Fruit fly (Drosophila melanogaster): Measurements from ENCODE around the gene Ubx.

Gene Ubx

DNA sequence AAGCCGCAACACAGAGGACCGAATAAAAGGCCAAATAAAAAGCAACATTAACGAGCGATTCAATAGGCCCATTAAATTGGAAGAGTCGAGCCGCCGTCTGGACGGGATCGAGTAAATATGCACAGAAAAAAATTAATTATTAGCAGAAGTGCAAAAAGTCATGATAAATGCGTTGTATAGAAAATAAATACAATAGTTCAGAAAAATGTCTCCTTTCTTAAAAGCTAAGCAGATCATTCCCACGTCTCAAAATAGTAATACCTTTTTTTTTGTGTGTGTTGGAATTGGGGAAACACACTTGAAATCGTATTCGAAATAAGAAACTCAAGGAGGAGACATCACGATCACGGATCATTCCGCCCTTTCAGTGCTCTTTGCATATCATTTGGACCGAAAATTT lies 35.2 kb upstream of the Ubx start (continued):
- peak; percentile 63 for TF ChIP-seq oc (tag; optimal IDR thresholded peaks at IDR 0.05)

dm6 chr3R:16765770-16766169 lies 31.5 kb upstream of the Ubx start:
- TF ChIP-seq abd-A (tag; optimal IDR thresholded peaks at IDR 0.05) = peak; percentile 80
- TF ChIP-seq dmrt11E (tag; optimal IDR thresholded peaks at IDR 0.05) = no peak
- peak; percentile 54; the same call in 1 of the 2 replicates for TF ChIP-seq crol (GFP tag; IDR thresholded peaks at IDR 0.05)
- peak; percentile 3 for TF ChIP-seq twi (tag; optimal IDR thresholded peaks at IDR 0.05)
- TF ChIP-seq hth (optimal IDR thresholded peaks at IDR 0.05) = peak; percentile 51
- no peak for TF ChIP-seq Atf-2 (GFP tag; optimal IDR thresholded peaks at IDR 0.05)
- peak; percentile 48 for TF ChIP-seq zen (tag; optimal IDR thresholded peaks at IDR 0.05)
- TF ChIP-seq kni (GFP tag; optimal IDR thresholded peaks at IDR 0.05) = peak; percentile 1

dm6 chr3R:16765102-16765501 lies 30.9 kb upstream of the Ubx start:
- TF ChIP-seq Ssrp (tag; optimal IDR thresholded peaks at IDR 0.05) (no peak), abd-A (tag; optimal IDR thresholded peaks at IDR 0.05) (peak; percentile 91)

DNA sequence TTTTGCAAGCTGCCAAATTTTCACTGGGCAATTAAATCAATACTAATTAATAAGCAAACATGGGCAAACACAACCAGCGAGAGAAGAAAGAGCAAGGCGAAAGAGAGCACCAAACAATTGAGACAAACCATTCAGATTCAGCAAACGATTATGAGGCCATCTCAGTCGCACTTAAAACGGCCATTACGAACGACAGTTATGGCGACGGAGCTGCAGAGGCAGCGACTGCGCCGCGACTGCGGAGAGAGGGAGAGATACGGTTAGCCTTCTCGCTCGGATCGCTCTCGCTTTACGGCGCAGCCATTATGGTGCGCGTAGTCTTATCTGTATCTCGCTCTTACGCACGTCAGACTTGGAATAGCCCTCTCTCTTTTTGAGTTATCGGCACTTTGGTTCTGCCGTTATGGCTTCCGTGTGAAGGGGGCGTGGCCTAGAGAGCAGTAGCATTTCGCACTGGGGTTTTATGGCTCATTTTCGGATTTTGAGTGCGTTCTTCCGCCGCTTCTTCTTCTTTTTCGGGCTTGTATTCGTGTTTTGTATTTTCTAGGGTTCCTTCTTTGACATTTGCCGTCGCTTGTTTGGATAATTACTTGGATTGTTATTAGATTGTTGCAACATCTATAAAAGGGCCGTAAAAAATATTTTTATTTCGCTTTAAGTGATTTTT lies 29.8 kb upstream of the Ubx start:
- TF ChIP-seq pros (GFP tag; optimal IDR thresholded peaks at IDR 0.05) (peak; percentile 78), kah (GFP tag; optimal IDR thresholded peaks at IDR 0.05) (no peak), otp (GFP tag; IDR thresholded peaks at IDR 0.05) (no peak), gcm (GFP tag; optimal IDR thresholded peaks at IDR 0.05) (peak; percentile 68), Asciz (GFP tag; optimal IDR thresholded peaks at IDR 0.05) (peak; percentile 1), CG15073 (GFP tag; optimal IDR thresholded peaks at IDR 0.05) (no peak), insv (GFP tag; optimal IDR thresholded peaks at IDR 0.05) (peak in 1 of 2 experiments; percentile 14), hkb (optimal IDR thresholded peaks at IDR 0.05) (no peak), hkb (GFP tag; IDR thresholded peaks at IDR 0.05) (0 out of 2 replicates have a peak, but pooled peaks have one; percentile 48), lov (optimal IDR thresholded peaks at IDR 0.05) (no peak), lov (GFP tag; IDR thresholded peaks at IDR 0.05) (no peak), ato (GFP tag; IDR thresholded peaks at IDR 0.05; ENCODE audit: partially characterized antibody) (peak; percentile 64), hb (GFP tag; IDR thresholded peaks at IDR 0.05; ENCODE audit: partially characterized antibody) (peak; percentile 12; the same call in 1 of the 3 replicates), CG18262 (tag; optimal IDR thresholded peaks at IDR 0.05) (peak; percentile 40), klu (GFP tag; IDR thresholded peaks at IDR 0.05) (no peak), jigr1 (GFP tag; IDR thresholded peaks at IDR 0.05) (no peak), CTCF (GFP tag; optimal IDR thresholded peaks at IDR 0.05) (peak; percentile 0), mam (GFP tag; optimal IDR thresholded peaks at IDR 0.05) (no peak), Six4 (GFP tag; optimal IDR thresholded peaks at IDR 0.05) (no peak), jumu (GFP tag; optimal IDR thresholded peaks at IDR 0.05) (no peak), cg (GFP tag; optimal IDR thresholded peaks at IDR 0.05) (peak; percentile 77), Adf1 (GFP tag; IDR thresholded peaks at IDR 0.05) (peak; percentile 100), CG16813 (GFP tag; IDR thresholded peaks at IDR 0.05; ENCODE audit: partially characterized antibody) (0 out of 3 replicates have a peak, but pooled peaks have one; percentile 23), ind (GFP tag; optimal IDR thresholded peaks at IDR 0.05) (no peak), zfh1 (GFP tag; IDR thresholded peaks at IDR 0.05) (no peak), HLH3B (GFP tag; IDR thresholded peaks at IDR 0.05) (no peak), CG14014 (GFP tag; IDR thresholded peaks at IDR 0.05) (0 out of 2 replicates have a peak, but pooled peaks have one; percentile 28), Lim3 (GFP tag; IDR thresholded peaks at IDR 0.05) (no peak), tap (tag; optimal IDR thresholded peaks at IDR 0.05) (no peak), nmo (GFP tag; optimal IDR thresholded peaks at IDR 0.05) (peak; percentile 79), CG8924 (tag; optimal IDR thresholded peaks at IDR 0.05) (peak; percentile 29), CG32767 (GFP tag; IDR thresholded peaks at IDR 0.05) (peak; percentile 83), Eip74EF (GFP tag; optimal IDR thresholded peaks at IDR 0.05) (peak in 1 of 2 experiments; percentile 13), dimm (GFP tag; IDR thresholded peaks at IDR 0.05) (no peak), HmgZ (tag; optimal IDR thresholded peaks at IDR 0.05) (peak; percentile 59), ATbp (GFP tag; optimal IDR thresholded peaks at IDR 0.05) (no peak)

Measured in whole organism, embryonic.